Worm (Caenorhabditis elegans) whole organism, L1 larva: ENCODE measurements around the gene ints-2.

Experiments
- C04F5.9 ChIP-seq: sonication (generic microtip); optimal IDR thresholded peaks from 2 replicates; lab custom pipeline; 2016; ENCODE audit warnings: missing genetic modification characterization, missing compliant biosample characterization
- C16A3.4 ChIP-seq: fragments of 150-350 bp; optimal IDR thresholded peaks from 2 replicates; lab custom pipeline; 2014; ENCODE audit warnings: missing biosample characterization, missing genetic modification characterization
- blmp-1 ChIP-seq: fragments of 150-350 bp; optimal IDR thresholded peaks from 2 replicates; lab custom pipeline; 2014; ENCODE audit warnings: missing biosample characterization, missing genetic modification characterization
- ceh-8 ChIP-seq: fragments of 200-800 bp; sonication (Bioruptor generic); optimal IDR thresholded peaks from 2 replicates; lab custom pipeline; 2018; ENCODE audit warnings: mild to moderate bottlenecking, missing genetic modification characterization, moderate library complexity, missing compliant biosample characterization
- ceh-82 ChIP-seq, 3 experiments: fragments of 150-350 bp in 1 of 3; sonication (generic microtip) in 2 of 3; optimal IDR thresholded peaks; 2 replicates each; lab custom pipeline; 2014 to 2017; ENCODE audit warnings: missing biosample characterization in 3 of 3, missing genetic modification characterization in 3 of 3
- ceh-90 ChIP-seq: sonication (generic microtip); optimal IDR thresholded peaks from 2 replicates; lab custom pipeline; 2016; ENCODE audit warnings: missing genetic modification characterization, missing compliant biosample characterization
- dpl-1 ChIP-seq, 3 experiments: fragments of 150-350 bp in 2 of 3; sonication (generic microtip) in 1 of 3; optimal IDR thresholded peaks; 2 replicates each; lab custom pipeline; 2014 to 2017; ENCODE audit warnings: missing biosample characterization in 3 of 3, missing genetic modification characterization in 3 of 3, missing genetic modification reagents in 3 of 3
- dsc-1 ChIP-seq: sonication (generic microtip); optimal IDR thresholded peaks from 2 replicates; lab custom pipeline; 2016; ENCODE audit warnings: mild to moderate bottlenecking, missing genetic modification characterization, missing compliant biosample characterization
- efl-1 ChIP-seq, 4 experiments: fragments of 150-350 bp; optimal IDR thresholded peaks in 3 of 4; peaks in 1 of 4; 1 replicate in 1 of 4; 2 replicates in 3 of 4; lab custom pipeline; 2014; ENCODE audit warnings: missing biosample characterization in 2 of 4, missing genetic modification characterization in 2 of 4, missing genetic modification reagents in 2 of 4
- egl-13 ChIP-seq: sonication (generic microtip); optimal IDR thresholded peaks from 2 replicates; lab custom pipeline; 2016; ENCODE audit warnings: missing genotype, missing genetic modification reagents, missing genetic modification characterization, missing compliant biosample characterization
- ets-5 ChIP-seq: fragments of 200-800 bp; sonication (Bioruptor generic); IDR thresholded peaks from 2 replicates; pipeline ENCODE4 v1.3.6; 2022; ENCODE audit warnings: missing genetic modification characterization, missing compliant biosample characterization
- grh-1 ChIP-seq: fragments of 200-800 bp; sonication (Bioruptor generic); IDR thresholded peaks from 2 replicates; pipeline ENCODE4 v1.3.6; 2022; ENCODE audit warnings: missing genetic modification reagents, missing genetic modification characterization, missing compliant biosample characterization
- hpl-2 ChIP-seq: fragments of 150-350 bp; optimal IDR thresholded peaks from 2 replicates; lab custom pipeline; 2014; ENCODE audit warnings: missing biosample characterization, missing genetic modification reagents, missing genetic modification characterization
- lin-39 ChIP-seq: fragments of 150-350 bp; optimal IDR thresholded peaks from 2 replicates; lab custom pipeline; 2014; ENCODE audit warnings: missing biosample characterization, missing genetic modification reagents, missing genetic modification characterization
- mef-2 ChIP-seq: fragments of 150-350 bp; optimal IDR thresholded peaks from 2 replicates; lab custom pipeline; 2014; ENCODE audit warnings: missing biosample characterization, missing genetic modification characterization
- nhr-11 ChIP-seq: fragments of 150-350 bp; optimal IDR thresholded peaks from 2 replicates; lab custom pipeline; 2014; ENCODE audit warnings: missing biosample characterization, missing genetic modification characterization
- nhr-12 ChIP-seq: sonication (generic microtip); optimal IDR thresholded peaks from 2 replicates; lab custom pipeline; 2017; ENCODE audit warnings: missing biosample characterization, missing genetic modification characterization
- nhr-28 ChIP-seq: fragments of 150-350 bp; optimal IDR thresholded peaks from 2 replicates; lab custom pipeline; 2014; ENCODE audit warnings: missing biosample characterization, missing genetic modification characterization
- nhr-47 ChIP-seq: sonication (generic microtip); optimal IDR thresholded peaks from 2 replicates; lab custom pipeline; 2016; ENCODE audit warnings: mild to moderate bottlenecking, missing genetic modification characterization, moderate library complexity, missing compliant biosample characterization
- nhr-76 ChIP-seq: sonication (generic microtip); optimal IDR thresholded peaks from 2 replicates; lab custom pipeline; 2017; ENCODE audit warnings: missing biosample characterization, missing genetic modification characterization
- nhr-85 ChIP-seq: sonication (generic microtip); peaks from one replicate; lab custom pipeline; 2016; ENCODE audit warnings: missing genetic modification characterization, inconsistent platforms, missing compliant biosample characterization
- pag-3 ChIP-seq: sonication (generic microtip); optimal IDR thresholded peaks from 2 replicates; lab custom pipeline; 2017; ENCODE audit warnings: missing genetic modification characterization, mild to moderate bottlenecking, missing compliant biosample characterization, antibody characterized with exemption, borderline replicate concordance; ENCODE audit not compliant: insufficient read depth
- snpc-4 ChIP-seq: fragments of 150-350 bp; optimal IDR thresholded peaks from 2 replicates; lab custom pipeline; 2014; ENCODE audit warnings: missing biosample characterization, missing genetic modification characterization
- tlp-1 ChIP-seq: fragments of 150-350 bp; optimal IDR thresholded peaks from 2 replicates; lab custom pipeline; 2014; ENCODE audit warnings: missing biosample characterization, missing genetic modification characterization
- xbp-1 ChIP-seq: sonication (generic microtip); optimal IDR thresholded peaks from 2 replicates; lab custom pipeline; 2016; ENCODE audit warnings: missing genetic modification characterization, missing compliant biosample characterization
- zip-4 ChIP-seq: fragments of 200-800 bp; sonication (Bioruptor generic); optimal IDR thresholded peaks from 2 replicates; lab custom pipeline; 2018; ENCODE audit warnings: mild to moderate bottlenecking, missing genetic modification characterization, moderate library complexity, missing compliant biosample characterization
- ztf-11 ChIP-seq, 2 experiments: sonication (generic microtip); optimal IDR thresholded peaks; 2 replicates each; lab custom pipeline; 2016 to 2017; ENCODE audit warnings: missing genetic modification characterization in 2 of 2, missing biosample characterization in 1 of 2, missing compliant biosample characterization in 1 of 2

Gene ints-2

DNA sequence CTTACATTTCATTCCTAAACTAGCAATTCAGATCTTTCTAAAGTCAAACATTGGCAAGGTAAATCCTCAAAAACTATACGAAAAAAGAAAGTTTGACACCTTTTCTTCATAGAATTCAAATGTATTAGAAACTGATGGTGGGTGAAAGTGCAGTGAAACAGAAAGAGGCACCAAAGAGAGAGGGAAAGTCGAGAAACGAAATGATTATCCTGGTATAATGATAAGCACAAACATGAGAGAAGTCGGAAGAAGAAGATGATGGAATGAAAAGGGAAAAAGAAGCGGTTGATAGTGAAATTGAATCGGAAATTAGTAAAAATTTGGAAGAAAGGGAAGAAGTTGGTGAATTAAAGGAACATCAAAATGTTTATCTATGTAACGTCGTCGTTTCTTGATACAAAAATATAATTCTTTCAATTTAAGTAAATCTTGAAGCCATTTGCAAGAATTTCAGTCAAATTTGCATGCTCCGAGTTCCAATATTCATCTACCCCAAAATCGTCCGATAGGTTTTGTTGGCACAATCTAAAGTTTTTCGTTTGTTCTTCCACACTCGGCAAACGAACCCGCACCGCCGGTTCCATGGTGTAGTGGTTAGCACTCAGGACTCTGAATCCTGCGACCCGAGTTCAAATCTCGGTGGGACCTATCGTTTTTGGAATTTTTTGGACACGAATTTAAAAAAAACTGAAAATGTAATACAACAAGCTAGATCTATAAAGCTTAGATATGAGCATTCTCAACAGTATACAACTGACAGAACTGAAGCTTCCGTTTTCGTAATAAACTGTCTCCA lies 45.5 kb downstream of the ints-2 start (continued):
- TF ChIP-seq ztf-11 (tag; optimal IDR thresholded peaks at IDR 0.05; lab: Kevin White, UChicago) (no peak), ceh-82 (tag; optimal IDR thresholded peaks at IDR 0.05; lab: Kevin White, UChicago) (no peak), snpc-4 (tag; lab: Kevin White, UChicago) (no peak), dsc-1 (tag; lab: Kevin White, UChicago) (peak; percentile 1), C16A3.4 (tag; lab: Kevin White, UChicago) (no peak), mef-2 (no peak), zip-4 (GFP tag; lab: Kevin White, UChicago) (no peak), ets-5 (GFP tag; lab: Robert Waterston, UW) (no peak), nhr-12 (tag; lab: Kevin White, UChicago) (no peak), nhr-76 (tag; lab: Kevin White, UChicago) (no peak)

DNA sequence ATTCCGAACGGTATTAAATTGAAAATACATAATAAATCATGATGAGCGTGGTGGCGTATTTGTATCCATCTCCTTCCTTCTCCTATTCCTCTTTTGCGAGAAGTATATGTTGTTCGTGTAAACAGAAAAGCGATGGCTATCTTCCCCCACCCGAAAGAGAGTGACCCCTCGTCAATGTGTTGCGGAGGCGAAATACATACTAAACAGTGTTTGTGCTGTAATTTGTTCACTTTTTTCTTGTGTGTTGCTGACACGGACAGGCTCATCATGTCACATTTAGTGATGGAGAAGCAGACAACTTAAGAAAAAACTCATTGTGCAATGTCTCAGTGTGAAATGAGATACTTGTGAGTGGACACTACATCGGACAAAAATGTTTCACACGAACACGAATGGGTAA lies 46.2 kb downstream of the ints-2 start:
- TF ChIP-seq egl-13 (tag; lab: Kevin White, UChicago) (no peak), dpl-1 (GFP tag; optimal IDR thresholded peaks at IDR 0.05; lab: Kevin White, UChicago) (no peak), nhr-85 (tag; lab: Kevin White, UChicago) (peak; percentile 37), blmp-1 (tag; lab: Kevin White, UChicago) (peak; percentile 33)
- TF ChIP-seq, all 84 proteins: peak for 2

DNA sequence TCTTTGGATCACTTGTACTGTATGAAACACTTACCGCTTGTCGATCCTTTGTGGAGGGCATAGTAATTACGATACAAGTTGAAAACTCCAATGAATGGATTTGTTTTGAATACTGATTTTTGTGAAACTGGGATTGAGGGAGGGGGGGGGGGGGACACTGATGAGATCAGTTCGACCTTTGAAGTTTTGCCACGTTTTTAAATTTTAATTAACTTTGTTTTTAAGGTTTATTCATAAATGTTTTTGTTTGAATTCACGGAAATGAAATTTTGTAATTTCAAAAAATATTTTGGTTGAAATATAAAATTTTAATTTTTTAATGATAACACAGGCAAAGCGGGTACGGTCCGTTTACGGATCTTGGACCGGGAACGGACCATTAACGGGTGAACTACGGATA lies 50.5 kb downstream of the ints-2 start, which contains the start of gene ent-3:
Gene ent-3 (minus strand): TSS at position 101 of the 400 bp plus-strand sequence.
- TF ChIP-seq nhr-11 (tag; lab: Kevin White, UChicago) (no peak), efl-1 (optimal IDR thresholded peaks at IDR 0.05; lab: Kevin White, UChicago) (no peak), efl-1 (GFP tag; optimal IDR thresholded peaks at IDR 0.05 in 1 of 2; lab: Kevin White, UChicago) (no peak), ets-5 (GFP tag; lab: Robert Waterston, UW) (no peak), grh-1 (GFP tag; lab: Robert Waterston, UW) (no peak), mef-2 (no peak), pag-3 (tag; lab: Kevin White, UChicago) (no peak), zip-4 (GFP tag; lab: Kevin White, UChicago) (no peak), ceh-90 (tag; lab: Kevin White, UChicago) (no peak), nhr-28 (tag; lab: Kevin White, UChicago) (no peak), xbp-1 (no peak)

DNA sequence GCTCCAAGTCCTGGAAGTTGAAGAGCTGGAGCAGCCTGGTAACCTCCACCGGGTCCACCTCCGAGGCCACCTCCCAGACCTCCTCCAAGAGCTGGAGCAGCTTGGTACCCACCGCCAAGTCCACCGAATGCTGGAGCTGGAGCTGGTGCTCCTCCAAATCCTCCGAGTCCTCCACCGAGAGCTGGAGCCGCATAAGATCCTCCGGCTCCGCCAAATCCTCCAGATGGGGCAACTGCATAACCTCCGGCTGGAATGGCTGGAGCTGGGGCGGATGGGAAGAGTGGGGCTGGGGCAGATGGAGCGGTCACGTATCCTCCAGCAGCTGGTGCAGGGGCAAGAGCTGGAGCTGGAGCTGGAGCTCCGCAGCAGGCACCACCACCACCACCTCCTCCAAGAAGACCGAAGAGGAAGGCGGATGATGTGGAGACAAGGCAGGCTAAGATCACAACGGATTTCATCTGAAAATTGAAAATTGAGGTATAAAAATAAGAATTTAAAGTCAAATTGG lies 55.3 kb downstream of the ints-2 start, which contains the start of gene K02E11.10:
Gene K02E11.10 (minus strand): TSS at position 458 of the 508 bp plus-strand sequence.
- TF ChIP-seq tlp-1 (tag; lab: Kevin White, UChicago) = no peak
- no peak for TF ChIP-seq hpl-2 (GFP tag; lab: Kevin White, UChicago)
- no peak for TF ChIP-seq nhr-47
- no peak for TF ChIP-seq lin-39 (tag; lab: Kevin White, UChicago)
- peak; percentile 25 for TF ChIP-seq ceh-8 (GFP tag; lab: Kevin White, UChicago)
- no peak for TF ChIP-seq C04F5.9 (tag; lab: Kevin White, UChicago)
